Fruit fly (Drosophila melanogaster) whole organism, pupa: ENCODE measurements around the gene CG17698.
"Not testable (repeated sequence)": the region's sequence is repeated elsewhere in the genome, so short reads cannot be mapped to it uniquely, and the experiment has no call there.

ENCODE experiments used
- CG10348 ChIP-seq: fragments of 200-800 bp; sonication (Bioruptor generic); IDR thresholded peaks from 2 replicates; pipeline ENCODE4 v1.3.6; 2022; ENCODE audit warnings: missing biosample characterization, missing genetic modification characterization
- CG12605 ChIP-seq: fragments of 200-800 bp; sonication (Bioruptor generic); IDR thresholded peaks from 2 replicates; pipeline ENCODE4 v1.3.6; 2022; ENCODE audit warnings: missing biosample characterization, missing genetic modification characterization
- CG13204 ChIP-seq: fragments of 200-800 bp; sonication (Bioruptor generic); optimal IDR thresholded peaks from 2 replicates; lab custom pipeline; 2018; ENCODE audit warnings: missing biosample characterization, mild to moderate bottlenecking, missing genetic modification characterization, moderate library complexity
- CG14655 ChIP-seq: fragments of 200-800 bp; sonication (Bioruptor generic); optimal IDR thresholded peaks from 3 replicates; lab custom pipeline; 2017; ENCODE audit warnings: mild to moderate bottlenecking, missing biosample characterization, missing genetic modification reagents, missing genetic modification characterization
- CG15710 ChIP-seq: fragments of 200-800 bp; sonication (Bioruptor generic); optimal IDR thresholded peaks from 2 replicates; lab custom pipeline; 2018; ENCODE audit warnings: missing biosample characterization, mild to moderate bottlenecking, missing genetic modification characterization, moderate library complexity
- CG17806 ChIP-seq: fragments of 200-800 bp; sonication (Bioruptor generic); optimal IDR thresholded peaks from 2 replicates; lab custom pipeline; 2018; ENCODE audit warnings: missing biosample characterization, mild to moderate bottlenecking, missing genetic modification characterization, moderate library complexity
- CG32121 ChIP-seq: fragments of 200-800 bp; sonication (Bioruptor generic); IDR thresholded peaks from 2 replicates; pipeline ENCODE4 v1.3.6; 2022; ENCODE audit warnings: missing biosample characterization, missing genetic modification characterization
- CG34367 ChIP-seq: fragments of 200-800 bp; sonication (Bioruptor generic); optimal IDR thresholded peaks from 2 replicates; lab custom pipeline; 2018; ENCODE audit warnings: missing biosample characterization, mild to moderate bottlenecking, missing genetic modification characterization
- CG4496 ChIP-seq: fragments of 200-800 bp; sonication (Bioruptor generic); IDR thresholded peaks from 3 replicates; pipeline ENCODE4 v1.3.6; 2022; ENCODE audit warnings: missing biosample characterization, missing genetic modification characterization
- CG8159 ChIP-seq: fragments of 200-800 bp; sonication (Bioruptor generic); optimal IDR thresholded peaks from 3 replicates; lab custom pipeline; 2018; ENCODE audit warnings: missing biosample characterization, mild to moderate bottlenecking, missing genetic modification characterization, moderate library complexity
- CG8301 ChIP-seq: fragments of 200-800 bp; sonication (Bioruptor generic); optimal IDR thresholded peaks from 2 replicates; lab custom pipeline; 2018; ENCODE audit warnings: missing biosample characterization, mild to moderate bottlenecking, missing genetic modification characterization
- CG9948 ChIP-seq: fragments of 200-800 bp; sonication (Bioruptor generic); optimal IDR thresholded peaks from 2 replicates; lab custom pipeline; 2018; ENCODE audit warnings: missing biosample characterization, mild to moderate bottlenecking, missing genetic modification characterization, moderate library complexity
- D1 ChIP-seq: fragments of 200-800 bp; sonication (Bioruptor generic); optimal IDR thresholded peaks from 2 replicates; lab custom pipeline; 2018; ENCODE audit warnings: missing biosample characterization, mild to moderate bottlenecking, missing genetic modification characterization, moderate library complexity
- EcR ChIP-seq: fragments of 200-800 bp; sonication (Bioruptor generic); optimal IDR thresholded peaks from 3 replicates; lab custom pipeline; 2019; ENCODE audit warnings: missing biosample characterization, missing genetic modification characterization, mild to moderate bottlenecking, moderate library complexity, missing genetic modification reagents
- Ets98B ChIP-seq: fragments of 200-800 bp; sonication (Bioruptor generic); IDR thresholded peaks from 2 replicates; pipeline ENCODE4 v1.3.6; 2022; ENCODE audit warnings: missing biosample characterization, missing genetic modification characterization
- Pif1A ChIP-seq: fragments of 200-800 bp; sonication (Bioruptor generic); optimal IDR thresholded peaks from 3 replicates; lab custom pipeline; 2016; ENCODE audit warnings: missing biosample characterization, missing genetic modification characterization
- Pif1B ChIP-seq: fragments of 200-800 bp; sonication (Bioruptor generic); optimal IDR thresholded peaks from 3 replicates; lab custom pipeline; 2016; ENCODE audit warnings: missing biosample characterization, missing genetic modification characterization
- Snoo ChIP-seq: fragments of 200-800 bp; sonication (Bioruptor generic); optimal IDR thresholded peaks from 3 replicates; lab custom pipeline; 2017; ENCODE audit warnings: missing biosample characterization, mild to moderate bottlenecking, missing genetic modification characterization, inconsistent platforms
- fd96Ca ChIP-seq: fragments of 200-800 bp; sonication (Bioruptor generic); IDR thresholded peaks from 3 replicates; pipeline ENCODE4 v1.3.6; 2022; ENCODE audit warnings: missing biosample characterization, missing genetic modification characterization
- gl ChIP-seq: fragments of 200-800 bp; sonication (Bioruptor generic); optimal IDR thresholded peaks from 2 replicates; lab custom pipeline; 2018; ENCODE audit warnings: missing biosample characterization, mild to moderate bottlenecking, missing genetic modification characterization
- rn ChIP-seq: fragments of 200-800 bp; sonication (Bioruptor generic); IDR thresholded peaks from 2 replicates; pipeline ENCODE4 v1.3.6; 2022; ENCODE audit warnings: missing biosample characterization, missing genetic modification characterization

CG17698 gene

DNA sequence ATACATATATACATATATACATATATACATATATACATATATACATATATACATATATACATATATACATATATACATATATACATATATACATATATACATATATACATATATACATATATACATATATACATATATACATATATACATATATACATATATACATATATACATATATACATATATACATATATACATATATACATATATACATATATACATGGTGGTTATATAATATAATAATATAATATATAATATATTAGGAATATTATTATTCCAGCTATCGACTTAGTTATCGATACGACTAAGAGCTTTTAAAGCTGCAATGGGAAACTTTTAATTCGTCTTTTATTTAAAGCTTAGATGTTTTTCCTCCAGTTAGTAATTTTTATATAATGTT lies at the start of gene CG17698:
TSS of gene CG17698 (plus strand) at position 301 of the 400 bp plus-strand sequence.
- TF ChIP-seq CG10348; EcR (GFP tag; lab: Kevin White, UChicago); CG12605 (GFP tag; lab: Robert Waterston, UW): not testable (repeated sequence)

DNA sequence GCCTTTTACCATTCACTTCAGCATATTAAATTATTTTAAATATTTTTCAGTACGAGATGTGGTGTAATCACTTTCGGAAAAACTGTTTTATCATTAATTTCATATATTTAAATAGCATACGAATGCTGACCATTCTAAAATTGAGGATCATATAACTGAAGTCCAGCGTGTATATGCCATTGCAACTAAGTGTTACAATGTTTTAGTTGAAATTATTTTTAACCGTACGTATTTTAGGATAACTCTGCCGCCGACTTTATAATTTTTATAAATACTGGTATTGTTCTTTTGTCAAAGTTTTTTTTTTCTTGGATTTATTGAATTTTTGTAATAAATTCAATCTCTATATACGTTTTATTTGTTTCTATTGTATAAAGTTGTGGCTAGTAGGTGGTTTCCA lies 48.0 kb upstream of the CG17698 start:
- no peak for TF ChIP-seq CG12605 (GFP tag; lab: Robert Waterston, UW)
- no peak for TF ChIP-seq CG9948 (tag; lab: Kevin White, UChicago)
- TF ChIP-seq CG8301 (tag; lab: Kevin White, UChicago): no peak
- TF ChIP-seq fd96Ca (GFP tag; lab: Robert Waterston, UW): no peak
- no peak for TF ChIP-seq Ets98B
- no peak for TF ChIP-seq EcR (GFP tag; lab: Kevin White, UChicago)

DNA sequence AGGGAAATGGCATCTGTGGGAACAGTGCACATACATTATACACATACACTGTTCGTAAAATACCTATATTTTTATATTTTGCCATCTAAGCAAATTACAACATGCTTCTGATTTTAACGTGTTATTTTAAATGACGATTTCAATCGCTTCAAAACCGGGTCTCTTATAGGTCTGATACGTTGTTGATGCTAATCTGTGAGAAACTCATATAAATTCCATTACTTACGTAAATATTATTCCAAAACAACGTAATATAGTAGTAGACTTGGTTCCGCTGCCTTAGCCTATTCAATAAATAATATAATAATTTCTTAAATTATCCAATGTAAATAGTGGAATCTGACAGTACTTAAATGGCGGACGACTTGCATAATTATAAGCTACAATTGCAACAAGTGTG lies 23.0 kb upstream of the CG17698 start, which contains the start of gene Spf30:
TSS of gene Spf30 (plus strand) at position 252 of the 400 bp plus-strand sequence.
- TF ChIP-seq CG4496 (GFP tag; lab: Robert Waterston, UW) (no peak), CG14655 (peak; percentile 22), CG34367 (tag; lab: Kevin White, UChicago) (peak; percentile 12), D1 (tag; lab: Kevin White, UChicago) (peak; percentile 10)

DNA sequence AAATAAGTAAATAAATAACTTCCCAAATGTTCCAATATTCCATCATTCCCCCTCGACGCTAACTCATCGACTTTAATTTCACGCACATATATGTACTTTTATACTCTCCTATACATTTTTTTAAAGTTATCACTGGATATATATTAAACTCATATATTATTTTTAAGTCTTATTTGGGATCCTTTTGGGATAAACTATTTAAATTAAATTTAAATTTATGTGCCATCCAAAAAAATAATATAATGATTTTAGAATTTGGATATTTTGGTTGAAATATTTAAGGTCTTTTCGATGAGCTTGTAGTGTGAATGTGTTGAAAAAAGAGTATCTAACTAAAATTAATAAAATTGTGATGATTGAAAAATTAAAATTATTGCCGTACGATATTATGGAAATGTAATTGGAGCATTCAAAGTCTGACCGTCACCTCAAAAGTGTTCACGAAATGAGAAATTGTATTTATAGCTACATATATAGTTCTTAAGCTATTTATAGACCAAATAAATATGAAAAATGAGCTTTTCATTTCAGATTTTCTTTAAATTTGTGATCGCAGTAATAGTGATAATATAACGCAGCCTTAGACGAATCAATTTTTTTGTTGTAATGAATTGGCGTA lies 11.4 kb upstream of the CG17698 start, which contains the start of gene CG40298:
TSS of gene CG40298 (plus strand) at position 569 of the 619 bp plus-strand sequence.
- no peak for TF ChIP-seq CG10348
- TF ChIP-seq rn (GFP tag; lab: Robert Waterston, UW): no peak
- no peak for TF ChIP-seq CG32121 (GFP tag; lab: Robert Waterston, UW)
- TF ChIP-seq CG15710 (tag; lab: Kevin White, UChicago): no peak
- no peak for TF ChIP-seq CG12605 (GFP tag; lab: Robert Waterston, UW)
- no peak for TF ChIP-seq Pif1A (GFP tag; lab: Kevin White, UChicago)
- no peak for TF ChIP-seq Ets98B
- TF ChIP-seq EcR (GFP tag; lab: Kevin White, UChicago): no peak
- TF ChIP-seq gl (tag; lab: Kevin White, UChicago): no peak
- TF ChIP-seq CG9948 (tag; lab: Kevin White, UChicago): no peak
- TF ChIP-seq CG8159 (tag; lab: Kevin White, UChicago): no peak
- TF ChIP-seq CG14655: no peak

DNA sequence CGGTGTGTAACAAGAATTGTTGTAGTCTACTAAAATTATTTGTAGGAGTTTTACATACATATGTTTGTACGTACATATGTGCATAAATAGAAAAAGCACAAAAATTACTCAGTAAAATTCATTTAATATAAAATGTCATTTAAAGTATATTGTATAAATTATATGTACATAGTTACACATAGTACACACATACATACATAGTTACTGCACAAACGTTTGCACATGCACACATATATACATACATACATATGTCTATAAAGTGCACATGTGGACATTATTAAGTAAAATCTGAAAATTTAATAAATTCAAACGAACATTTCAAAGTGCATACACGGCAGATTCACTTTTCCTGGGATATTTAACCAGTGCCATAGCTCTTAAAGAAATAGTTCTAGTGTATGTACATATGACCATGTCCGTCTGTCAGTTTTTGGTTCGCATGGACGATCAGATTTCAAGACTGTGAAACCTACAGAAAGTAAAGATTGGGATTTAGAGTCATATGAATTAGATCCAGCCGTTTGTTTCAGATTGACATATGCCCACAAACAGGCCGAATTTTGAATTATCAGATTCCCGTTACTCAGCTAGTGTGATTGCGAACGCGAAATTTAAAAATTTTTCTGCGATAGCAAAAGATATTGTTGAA lies 547 bp downstream of the CG17698 start:
- TF ChIP-seq Ets98B (no peak), EcR (GFP tag; lab: Kevin White, UChicago) (no peak), CG13204 (no peak), fd96Ca (GFP tag; lab: Robert Waterston, UW) (no peak), CG17806 (tag; lab: Kevin White, UChicago) (no peak), D1 (tag; lab: Kevin White, UChicago) (no peak), rn (GFP tag; lab: Robert Waterston, UW) (no peak), CG12605 (GFP tag; lab: Robert Waterston, UW) (no peak), Pif1B (no peak), CG9948 (tag; lab: Kevin White, UChicago) (no peak), CG14655 (no peak), Pif1A (GFP tag; lab: Kevin White, UChicago) (no peak), CG8159 (tag; lab: Kevin White, UChicago) (no peak), CG15710 (tag; lab: Kevin White, UChicago) (no peak), CG34367 (tag; lab: Kevin White, UChicago) (no peak), CG10348 (no peak), Snoo (no peak)

DNA sequence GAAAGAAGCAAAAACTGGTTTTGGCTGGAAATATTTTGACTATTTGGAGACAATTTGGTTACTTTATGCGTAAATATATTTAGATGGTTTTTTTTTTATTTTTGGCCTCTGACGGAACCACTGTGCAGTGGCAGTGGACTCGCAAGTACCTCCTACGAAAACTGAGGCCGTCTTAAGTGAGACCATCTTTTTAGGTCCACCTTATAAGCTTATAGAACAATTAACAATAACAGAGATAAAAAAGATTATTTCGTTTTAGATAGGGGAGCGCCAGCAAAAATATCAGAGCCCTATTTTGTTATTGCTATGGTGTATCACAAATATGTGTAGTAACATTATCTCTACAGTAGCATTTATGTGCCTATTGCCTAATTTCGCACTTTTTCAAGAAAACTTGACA lies 46.2 kb downstream of the CG17698 start, which contains the start of gene CG43968:
TSS of gene CG43968 (plus strand) at position 301 of the 400 bp plus-strand sequence.
- no peak for TF ChIP-seq CG32121 (GFP tag; lab: Robert Waterston, UW)
- TF ChIP-seq CG8159 (tag; lab: Kevin White, UChicago): no peak
- no peak for TF ChIP-seq CG14655
- TF ChIP-seq Pif1A (GFP tag; lab: Kevin White, UChicago): no peak
- no peak for TF ChIP-seq CG4496 (GFP tag; lab: Robert Waterston, UW)
- TF ChIP-seq CG12605 (GFP tag; lab: Robert Waterston, UW): no peak
- TF ChIP-seq CG8301 (tag; lab: Kevin White, UChicago): no peak
- TF ChIP-seq CG17806 (tag; lab: Kevin White, UChicago): no peak
- no peak for TF ChIP-seq Snoo
- TF ChIP-seq CG9948 (tag; lab: Kevin White, UChicago): no peak
- no peak for TF ChIP-seq Ets98B
- TF ChIP-seq CG34367 (tag; lab: Kevin White, UChicago): no peak
- no peak for TF ChIP-seq Pif1B
- TF ChIP-seq CG13204: no peak
- no peak for TF ChIP-seq rn (GFP tag; lab: Robert Waterston, UW)
- no peak for TF ChIP-seq CG10348
- no peak for TF ChIP-seq EcR (GFP tag; lab: Kevin White, UChicago)
